Worm (Caenorhabditis elegans): ENCODE measurements around the gene ifg-1.

The ifg-1 gene

ce11 chrII:8209476-8209875 lies 7.5 kb upstream of the ifg-1 start, which contains the start of gene M110.8:
M110.8 (minus strand) TSS chrII:8209576.
- TF ChIP-seq elt-1 (tag; optimal IDR thresholded peaks at IDR 0.05; ENCODE audit: borderline replicate concordance, insufficient read depth) (no peak), unc-39 (tag; optimal IDR thresholded peaks at IDR 0.05) (no peak), unc-120 (tag; optimal IDR thresholded peaks at IDR 0.05; ENCODE audit: poor library complexity, severe bottlenecking) (no peak), ham-2 (GFP tag; optimal IDR thresholded peaks at IDR 0.05) (no peak), hlh-1 (tag; optimal IDR thresholded peaks at IDR 0.05) (no peak), snpc-4 (tag; optimal IDR thresholded peaks at IDR 0.05) (no peak), mls-2 (tag; optimal IDR thresholded peaks at IDR 0.05) (no peak)

- TF ChIP-seq mep-1 (tag; optimal IDR thresholded peaks at IDR 0.05) (no peak), bed-3 (GFP tag; optimal IDR thresholded peaks at IDR 0.05) (no peak), nhr-2 (tag; optimal IDR thresholded peaks at IDR 0.05) (no peak), ceh-39 (tag; optimal IDR thresholded peaks at IDR 0.05) (no peak), unc-120 (tag; optimal IDR thresholded peaks at IDR 0.05; ENCODE audit: poor library complexity, severe bottlenecking) (no peak), lin-32 (GFP tag; optimal IDR thresholded peaks at IDR 0.05) (no peak), elt-1 (tag; optimal IDR thresholded peaks at IDR 0.05; ENCODE audit: borderline replicate concordance, insufficient read depth) (no peak), nhr-28 (tag; optimal IDR thresholded peaks at IDR 0.05) (no peak)
Measured at ce11 chrII:8212680-8213079, 4.3 kb upstream of the ifg-1 start, which contains the start of gene twk-3. twk-3 (minus strand) TSS chrII:8212780.

- TF ChIP-seq nhr-2 (tag; optimal IDR thresholded peaks at IDR 0.05) (no peak), cnd-1 (tag; optimal IDR thresholded peaks at IDR 0.05) (no peak), lin-13 (tag; optimal IDR thresholded peaks at IDR 0.05) (no peak), ham-2 (GFP tag; optimal IDR thresholded peaks at IDR 0.05) (no peak), nhr-237 (tag; optimal IDR thresholded peaks at IDR 0.05) (no peak), ceh-83 (GFP tag; optimal IDR thresholded peaks at IDR 0.05) (no peak), blmp-1 (tag; optimal IDR thresholded peaks at IDR 0.05) (no peak), bed-3 (GFP tag; optimal IDR thresholded peaks at IDR 0.05) (no peak), unc-120 (tag; optimal IDR thresholded peaks at IDR 0.05; ENCODE audit: poor library complexity, severe bottlenecking) (no peak), lin-32 (GFP tag; optimal IDR thresholded peaks at IDR 0.05) (no peak), sptf-1 (tag; optimal IDR thresholded peaks at IDR 0.05) (no peak), ceh-39 (tag; optimal IDR thresholded peaks at IDR 0.05) (no peak), nhr-12 (tag; optimal IDR thresholded peaks at IDR 0.05) (no peak), M03D4.4 (tag; optimal IDR thresholded peaks at IDR 0.05) (no peak), lsy-2 (tag; optimal IDR thresholded peaks at IDR 0.05) (no peak), elt-3 (tag; optimal IDR thresholded peaks at IDR 0.05) (no peak), sem-2 (GFP tag; optimal IDR thresholded peaks at IDR 0.05) (no peak), drap-1 (GFP tag; optimal IDR thresholded peaks at IDR 0.05) (no peak)
Measured at ce11 chrII:8214367-8214766, 2.7 kb upstream of the ifg-1 start, which contains the start of gene M110.10. M110.10 (minus strand) TSS chrII:8214467.

- TF ChIP-seq sptf-1 (tag; optimal IDR thresholded peaks at IDR 0.05) (no peak), mep-1 (tag; optimal IDR thresholded peaks at IDR 0.05) (peak; percentile 72), unc-120 (tag; optimal IDR thresholded peaks at IDR 0.05; ENCODE audit: poor library complexity, severe bottlenecking) (peak; percentile 41), nhr-237 (tag; optimal IDR thresholded peaks at IDR 0.05) (peak; percentile 49), ceh-39 (tag; optimal IDR thresholded peaks at IDR 0.05) (peak; percentile 40), lsy-2 (tag; optimal IDR thresholded peaks at IDR 0.05) (peak; percentile 26), pha-4 (tag; optimal IDR thresholded peaks at IDR 0.05) (peak; percentile 22), ces-1 (GFP tag; optimal IDR thresholded peaks at IDR 0.05) (peak; percentile 77), hlh-1 (tag; optimal IDR thresholded peaks at IDR 0.05) (peak; percentile 20), tbx-8 (GFP tag; optimal IDR thresholded peaks at IDR 0.05) (no peak)
Measured at ce11 chrII:8216433-8216832, 589 bp upstream of the ifg-1 start, which contains the start of gene M110.3. M110.3 (minus strand) TSS chrII:8216616.

- TF ChIP-seq mep-1 (tag; optimal IDR thresholded peaks at IDR 0.05) (no peak), unc-120 (tag; optimal IDR thresholded peaks at IDR 0.05; ENCODE audit: poor library complexity, severe bottlenecking) (no peak), elt-3 (tag; optimal IDR thresholded peaks at IDR 0.05) (no peak), flh-1 (GFP tag; optimal IDR thresholded peaks at IDR 0.05) (no peak), nhr-2 (tag; optimal IDR thresholded peaks at IDR 0.05) (no peak), nhr-12 (tag; optimal IDR thresholded peaks at IDR 0.05) (no peak), M03D4.4 (tag; optimal IDR thresholded peaks at IDR 0.05) (no peak), unc-39 (tag; optimal IDR thresholded peaks at IDR 0.05) (no peak), pha-4 (tag; optimal IDR thresholded peaks at IDR 0.05) (no peak), mab-5 (tag; optimal IDR thresholded peaks at IDR 0.05) (no peak)
Measured at ce11 chrII:8218266-8218665, 1.2 kb downstream of the ifg-1 start.
